Worm (Caenorhabditis elegans): ENCODE results near the gene C15C8.4.

Gene C15C8.4

ce11 chrV:12747431-12747830 lies at the start of gene C15C8.4:
C15C8.4 (minus strand) TSS chrV:12747463.
- no peak for TF ChIP-seq arid-1 (GFP tag; conservative IDR thresholded peaks at IDR 0.05)
- peak; percentile 17 for TF ChIP-seq dpl-1 (GFP tag; optimal IDR thresholded peaks at IDR 0.05)
- peak; percentile 54 for TF ChIP-seq nhr-6 (tag; optimal IDR thresholded peaks at IDR 0.05)
- no peak for TF ChIP-seq fos-1 (tag; optimal IDR thresholded peaks at IDR 0.05)
- TF ChIP-seq mxl-2 (GFP tag; conservative IDR thresholded peaks at IDR 0.05), result no peak

ce11 chrV:12795927-12796326 lies 48.7 kb upstream of the C15C8.4 start:
- TF ChIP-seq Y48G9A.11 (GFP tag; IDR thresholded peaks at IDR 0.05), result no peak
- peak; percentile 29 for TF ChIP-seq nhr-28 (tag; optimal IDR thresholded peaks at IDR 0.05)
- peak; percentile 34 for TF ChIP-seq hlh-11 (tag; optimal IDR thresholded peaks at IDR 0.05)
- no peak for TF ChIP-seq nhr-76 (tag; optimal IDR thresholded peaks at IDR 0.05)
- no peak for TF ChIP-seq unc-130 (GFP tag; optimal IDR thresholded peaks at IDR 0.05)
- peak; percentile 38 for TF ChIP-seq dve-1 (tag; optimal IDR thresholded peaks at IDR 0.05; ENCODE audit: insufficient read depth)
- no peak for TF ChIP-seq hlh-30 (tag; optimal IDR thresholded peaks at IDR 0.05; ENCODE audit: insufficient read depth)
- TF ChIP-seq ztf-11 (tag; optimal IDR thresholded peaks at IDR 0.05), result no peak
- no peak for TF ChIP-seq nhr-102 (tag; optimal IDR thresholded peaks at IDR 0.05)

ce11 chrV:12795196-12795595 lies 47.9 kb upstream of the C15C8.4 start, which contains the start of gene ugt-4:
ugt-4 (minus strand) TSS chrV:12795336.
- TF ChIP-seq php-3 (GFP tag; IDR thresholded peaks at IDR 0.05) (0 out of 2 replicates have a peak, but pooled peaks have one; percentile 6), egl-27 (tag; optimal IDR thresholded peaks at IDR 0.05) (no peak), T20F7.1 (GFP tag; optimal IDR thresholded peaks at IDR 0.05) (peak; percentile 52), tag-97 (GFP tag; IDR thresholded peaks at IDR 0.05) (no peak), hlh-30 (tag; optimal IDR thresholded peaks at IDR 0.05; ENCODE audit: insufficient read depth) (peak; percentile 65), dmd-6 (GFP tag; IDR thresholded peaks at IDR 0.05) (peak; percentile 61; the same call in 1 of the 2 replicates), tra-1 (GFP tag; IDR thresholded peaks at IDR 0.05) (no peak), dmd-9 (GFP tag; IDR thresholded peaks at IDR 0.05) (no peak), daf-16 (GFP tag; optimal IDR thresholded peaks at IDR 0.05) (no peak), daf-16 (tag; optimal IDR thresholded peaks at IDR 0.05) (peak; percentile 35), pqm-1 (tag; optimal IDR thresholded peaks at IDR 0.05) (peak; percentile 49), dve-1 (tag; optimal IDR thresholded peaks at IDR 0.05; ENCODE audit: insufficient read depth) (peak; percentile 67), nhr-77 (tag; optimal IDR thresholded peaks at IDR 0.05) (peak; percentile 53), hlh-11 (tag; optimal IDR thresholded peaks at IDR 0.05) (peak; percentile 65), nhr-28 (tag; optimal IDR thresholded peaks at IDR 0.05) (peak; percentile 75), unc-62 (GFP tag; optimal IDR thresholded peaks at IDR 0.05 in 1 of 2) (peak in 1 of 2 experiments; percentile 80), unc-62 (tag; optimal IDR thresholded peaks at IDR 0.05) (no peak)

- TF ChIP-seq pqm-1 (tag; optimal IDR thresholded peaks at IDR 0.05) (peak; percentile 24), arid-1 (GFP tag; conservative IDR thresholded peaks at IDR 0.05) (no peak), gei-8 (GFP tag; optimal IDR thresholded peaks at IDR 0.05) (no peak), nhr-28 (tag; optimal IDR thresholded peaks at IDR 0.05) (peak; percentile 76), Y75B8A.6 (GFP tag; IDR thresholded peaks at IDR 0.05) (no peak), vab-7 (GFP tag; IDR thresholded peaks at IDR 0.05) (no peak), daf-16 (GFP tag; optimal IDR thresholded peaks at IDR 0.05) (no peak), daf-16 (tag; optimal IDR thresholded peaks at IDR 0.05) (peak; percentile 82), dve-1 (tag; optimal IDR thresholded peaks at IDR 0.05; ENCODE audit: insufficient read depth) (peak; percentile 34), zfp-3 (GFP tag; conservative IDR thresholded peaks at IDR 0.05) (no peak), nhr-77 (tag; optimal IDR thresholded peaks at IDR 0.05) (peak; percentile 18), T20F7.1 (GFP tag; optimal IDR thresholded peaks at IDR 0.05) (no peak), hlh-11 (tag; optimal IDR thresholded peaks at IDR 0.05) (peak; percentile 20), mep-1 (tag; optimal IDR thresholded peaks at IDR 0.05) (no peak), nhr-111 (GFP tag; optimal IDR thresholded peaks at IDR 0.05) (no peak), hlh-30 (tag; optimal IDR thresholded peaks at IDR 0.05; ENCODE audit: insufficient read depth) (peak; percentile 44)
Observed at ce11 chrV:12792752-12793151, 45.5 kb upstream of the C15C8.4 start, which contains the start of gene ugt-5. ugt-5 (minus strand) TSS chrV:12792965.
